Fruit fly (Drosophila melanogaster): ENCODE data around the gene CG8028.

- TF ChIP-seq CG15336 (GFP tag; IDR thresholded peaks at IDR 0.05), result no peak
- TF ChIP-seq CG6854 (GFP tag; optimal IDR thresholded peaks at IDR 0.05), result no peak
- TF ChIP-seq Eip75B (GFP tag; optimal IDR thresholded peaks at IDR 0.05), result no peak
- TF ChIP-seq spab (GFP tag; optimal IDR thresholded peaks at IDR 0.05), result no peak
- no peak for TF ChIP-seq dsx (GFP tag; optimal IDR thresholded peaks at IDR 0.05; ENCODE audit: poor library complexity, severe bottlenecking)
- TF ChIP-seq Sox15 (GFP tag; optimal IDR thresholded peaks at IDR 0.05), result no peak
- TF ChIP-seq Eip78C (GFP tag), result no peak
- TF ChIP-seq CG11902 (GFP tag; optimal IDR thresholded peaks at IDR 0.05), result no peak
- no peak for TF ChIP-seq Hr4 (GFP tag; optimal IDR thresholded peaks at IDR 0.05)
- TF ChIP-seq CG11294 (GFP tag; IDR thresholded peaks at IDR 0.05), result no peak
- no peak for TF ChIP-seq OdsH (GFP tag; optimal IDR thresholded peaks at IDR 0.05)
- no peak for TF ChIP-seq Gug (GFP tag; IDR thresholded peaks at IDR 0.05)
- no peak for TF ChIP-seq svp (GFP tag)
Measured at dm6 chrX:19264396-19264795, 15.8 kb downstream of the CG8028 start.

Measured in whole organism, prepupa.